Worm (Caenorhabditis elegans): ENCODE measurements around the gene josd-1.

josd-1 gene

ce11 chrIII:2871817-2872216, 35.4 kb downstream of the josd-1 start (continued):
- peak; percentile 87 for TF ChIP-seq nhr-71 (tag; optimal IDR thresholded peaks at IDR 0.05)
- peak; percentile 70 for TF ChIP-seq rnt-1 (tag; optimal IDR thresholded peaks at IDR 0.05)
- TF ChIP-seq unc-86 (tag; optimal IDR thresholded peaks at IDR 0.05) = no peak
- no peak for TF ChIP-seq dsc-1 (tag; optimal IDR thresholded peaks at IDR 0.05)
- TF ChIP-seq efl-1 (optimal IDR thresholded peaks at IDR 0.05) = peak; percentile 21 to 36
- peak in 1 of 2 experiments; percentile 1 for TF ChIP-seq efl-1 (GFP tag; optimal IDR thresholded peaks at IDR 0.05 in 1 of 2)
- TF ChIP-seq C04F5.9 (tag; optimal IDR thresholded peaks at IDR 0.05) = no peak
- TF ChIP-seq lir-3 (tag; optimal IDR thresholded peaks at IDR 0.05; ENCODE audit: poor library complexity) = no peak
- TF ChIP-seq nhr-90 (tag; optimal IDR thresholded peaks at IDR 0.05; ENCODE audit: poor library complexity) = peak; percentile 84
- TF ChIP-seq mep-1 (tag; optimal IDR thresholded peaks at IDR 0.05) = peak; percentile 54
- no peak for TF ChIP-seq nhr-11 (tag; optimal IDR thresholded peaks at IDR 0.05)
- TF ChIP-seq C34B4.2 (tag; optimal IDR thresholded peaks at IDR 0.05) = no peak
- TF ChIP-seq lin-35 (GFP tag; optimal IDR thresholded peaks at IDR 0.05) = peak; percentile 14 to 77
- no peak for TF ChIP-seq nhr-28 (tag; optimal IDR thresholded peaks at IDR 0.05)
- TF ChIP-seq pag-3 (tag; optimal IDR thresholded peaks at IDR 0.05; ENCODE audit: borderline replicate concordance, insufficient read depth) = no peak
- no peak for TF ChIP-seq ztf-11 (tag; optimal IDR thresholded peaks at IDR 0.05)
- TF ChIP-seq elt-2 (tag; optimal IDR thresholded peaks at IDR 0.05) = peak; percentile 41
- peak in 1 of 3 experiments; percentile 19 for TF ChIP-seq ceh-82 (tag; optimal IDR thresholded peaks at IDR 0.05)
- peak; percentile 94 for TF ChIP-seq blmp-1 (tag; optimal IDR thresholded peaks at IDR 0.05)
- TF ChIP-seq skn-1 (tag; optimal IDR thresholded peaks at IDR 0.05) = peak; percentile 39
- no peak for TF ChIP-seq lin-15B (tag; optimal IDR thresholded peaks at IDR 0.05)
- TF ChIP-seq ceh-63 (GFP tag; optimal IDR thresholded peaks at IDR 0.05) = no peak
- no peak for TF ChIP-seq aly-2 (tag; optimal IDR thresholded peaks at IDR 0.05)
- TF ChIP-seq hlh-4 (tag; optimal IDR thresholded peaks at IDR 0.05) = no peak
- no peak for TF ChIP-seq sptf-1 (tag; optimal IDR thresholded peaks at IDR 0.05)
- no peak for TF ChIP-seq Y116A8C.19 (tag; optimal IDR thresholded peaks at IDR 0.05; ENCODE audit: borderline replicate concordance)
- TF ChIP-seq fos-1 (tag; optimal IDR thresholded peaks at IDR 0.05) = no peak
- TF ChIP-seq fkh-4 (tag; optimal IDR thresholded peaks at IDR 0.05; ENCODE audit: borderline replicate concordance) = no peak
- TF ChIP-seq sox-4 (tag; optimal IDR thresholded peaks at IDR 0.05) = no peak
- peak; percentile 46 for TF ChIP-seq xbp-1 (tag; optimal IDR thresholded peaks at IDR 0.05)
- no peak for TF ChIP-seq ceh-8 (GFP tag; optimal IDR thresholded peaks at IDR 0.05)

ce11 chrIII:2873116-2873644, 36.7 kb downstream of the josd-1 start:
- TF ChIP-seq aha-1 (tag; optimal IDR thresholded peaks at IDR 0.05) (no peak), hlh-17 (GFP tag; optimal IDR thresholded peaks at IDR 0.05; ENCODE audit: borderline replicate concordance) (no peak), elt-3 (tag; optimal IDR thresholded peaks at IDR 0.05) (no peak), lir-3 (tag; optimal IDR thresholded peaks at IDR 0.05; ENCODE audit: poor library complexity) (no peak), unc-130 (tag; optimal IDR thresholded peaks at IDR 0.05) (no peak), fkh-4 (tag; optimal IDR thresholded peaks at IDR 0.05; ENCODE audit: borderline replicate concordance) (no peak), efl-1 (optimal IDR thresholded peaks at IDR 0.05) (no peak), efl-1 (GFP tag; optimal IDR thresholded peaks at IDR 0.05 in 1 of 2) (peak in 1 of 2 experiments; percentile 59), tbx-2 (tag; optimal IDR thresholded peaks at IDR 0.05) (no peak), nhr-76 (tag; optimal IDR thresholded peaks at IDR 0.05) (no peak), irx-1 (tag; optimal IDR thresholded peaks at IDR 0.05) (no peak), blmp-1 (tag; optimal IDR thresholded peaks at IDR 0.05) (peak; percentile 26), zag-1 (tag; optimal IDR thresholded peaks at IDR 0.05) (no peak), C34B4.2 (tag; optimal IDR thresholded peaks at IDR 0.05) (no peak), nhr-28 (tag; optimal IDR thresholded peaks at IDR 0.05) (no peak), pag-3 (tag; optimal IDR thresholded peaks at IDR 0.05; ENCODE audit: borderline replicate concordance, insufficient read depth) (no peak), rnt-1 (tag; optimal IDR thresholded peaks at IDR 0.05) (no peak), unc-30 (tag; optimal IDR thresholded peaks at IDR 0.05) (no peak), lin-39 (tag; optimal IDR thresholded peaks at IDR 0.05) (no peak), isw-1 (GFP tag; IDR thresholded peaks at IDR 0.05) (no peak), nhr-85 (tag) (peak; percentile 70), hlh-4 (tag; optimal IDR thresholded peaks at IDR 0.05) (no peak), egl-13 (tag; optimal IDR thresholded peaks at IDR 0.05) (no peak), nhr-71 (tag; optimal IDR thresholded peaks at IDR 0.05) (no peak)
